Fruit fly (Drosophila melanogaster) whole organism, embryonic: ENCODE results near the gene CalpB.

ENCODE experiments used
- Atf3 ChIP-seq: fragments of 200-800 bp; sonication (Bioruptor generic); optimal IDR thresholded peaks from 3 replicates; lab custom pipeline; 2016; ENCODE audit warnings: missing biosample characterization, missing genetic modification characterization
- Bgb ChIP-seq: fragments of 200-800 bp; sonication (Bioruptor generic); IDR thresholded peaks from 2 replicates; pipeline ENCODE4 v1.3.6; 2022; ENCODE audit warnings: missing biosample characterization, missing genetic modification characterization; ENCODE audit not compliant: partially characterized antibody
- CG10209 ChIP-seq: fragments of 200-800 bp; sonication (Bioruptor generic); optimal IDR thresholded peaks from 3 replicates; lab custom pipeline; 2017; ENCODE audit warnings: missing biosample characterization, mild to moderate bottlenecking, missing genetic modification characterization, missing genetic modification reagents
- CG10979 ChIP-seq: fragments of 200-800 bp; sonication (Bioruptor generic); optimal IDR thresholded peaks from 2 replicates; lab custom pipeline; 2018; ENCODE audit warnings: missing biosample characterization, mild to moderate bottlenecking, missing genetic modification characterization, moderate library complexity
- CG11504 ChIP-seq: fragments of 200-800 bp; sonication (Bioruptor generic); optimal IDR thresholded peaks from 3 replicates; lab custom pipeline; 2019; ENCODE audit warnings: missing biosample characterization, mild to moderate bottlenecking, missing genetic modification characterization, moderate library complexity
- CG12659 ChIP-seq: fragments of 200-800 bp; sonication (Bioruptor generic); optimal IDR thresholded peaks from 3 replicates; lab custom pipeline; 2017; ENCODE audit warnings: mild to moderate bottlenecking, missing biosample characterization, missing genetic modification reagents, missing genetic modification characterization
- CG1647 ChIP-seq: fragments of 200-800 bp; sonication (Bioruptor generic); optimal IDR thresholded peaks from 3 replicates; lab custom pipeline; 2016; ENCODE audit warnings: missing biosample characterization, missing genetic modification characterization
- CG17385 ChIP-seq: fragments of 200-800 bp; sonication (Bioruptor generic); optimal IDR thresholded peaks from 3 replicates; lab custom pipeline; 2018; ENCODE audit warnings: missing biosample characterization, mild to moderate bottlenecking, missing genetic modification characterization
- CG17568 ChIP-seq: fragments of 200-800 bp; sonication (Bioruptor generic); optimal IDR thresholded peaks from 2 replicates; lab custom pipeline; 2018; ENCODE audit warnings: missing biosample characterization, mild to moderate bottlenecking, missing genetic modification characterization, moderate library complexity
- CG17829 ChIP-seq: fragments of 200-800 bp; optimal IDR thresholded peaks from 2 replicates; lab custom pipeline; 2019; ENCODE audit warnings: missing biosample characterization, mild to moderate bottlenecking, missing genetic modification characterization, moderate library complexity
- CG30020 ChIP-seq: fragments of 200-800 bp; optimal IDR thresholded peaks from 2 replicates; lab custom pipeline; 2019; ENCODE audit warnings: missing biosample characterization, mild to moderate bottlenecking, missing genetic modification characterization, moderate library complexity
- CG3065 ChIP-seq: fragments of 200-800 bp; sonication (Bioruptor generic); optimal IDR thresholded peaks from 2 replicates; lab custom pipeline; 2016; ENCODE audit warnings: missing biosample characterization, missing genetic modification characterization
- CG9727 ChIP-seq: fragments of 200-800 bp; sonication (Bioruptor generic); optimal IDR thresholded peaks from 3 replicates; lab custom pipeline; 2017; ENCODE audit warnings: missing biosample characterization, mild to moderate bottlenecking, missing genetic modification characterization
- D19B ChIP-seq: fragments of 200-800 bp; sonication (Bioruptor generic); optimal IDR thresholded peaks from 2 replicates; lab custom pipeline; 2017; ENCODE audit warnings: missing biosample characterization, mild to moderate bottlenecking, missing genetic modification characterization
- Doc2 ChIP-seq: fragments of 200-800 bp; sonication (Bioruptor generic); IDR thresholded peaks from 2 replicates; pipeline ENCODE4 v1.3.6; 2022; ENCODE audit warnings: missing biosample characterization, missing genetic modification characterization
- Gsc ChIP-seq: fragments of 200-800 bp; sonication (Bioruptor generic); IDR thresholded peaks from 2 replicates; pipeline ENCODE4 v1.3.6; 2022; ENCODE audit warnings: missing biosample characterization, missing genetic modification characterization
- Hr3 ChIP-seq: fragments of 200-800 bp; sonication (Bioruptor generic); optimal IDR thresholded peaks from 3 replicates; lab custom pipeline; 2016; ENCODE audit warnings: missing biosample characterization, missing genetic modification characterization
- MBD-R2 ChIP-seq: fragments of 200-800 bp; sonication (Bioruptor generic); IDR thresholded peaks from 2 replicates; pipeline ENCODE4 v1.3.6; 2022; ENCODE audit warnings: missing biosample characterization, missing genetic modification characterization
- Pdp1 ChIP-seq, 2 experiments: fragments of 200-800 bp; sonication (Bioruptor generic); optimal IDR thresholded peaks; 3 replicates each; lab custom pipeline; 2016; ENCODE audit warnings: missing biosample characterization in 2 of 2, missing genetic modification characterization in 2 of 2, mild to moderate bottlenecking in 1 of 2, moderate library complexity in 1 of 2
- Scr ChIP-seq: fragments of 200-800 bp; sonication (Bioruptor generic); IDR thresholded peaks from 2 replicates; pipeline ENCODE4 v1.3.6; 2022; ENCODE audit warnings: missing biosample characterization, missing genetic modification characterization; ENCODE audit not compliant: partially characterized antibody
- Ssrp ChIP-seq: fragments of 200-800 bp; sonication (Bioruptor generic); optimal IDR thresholded peaks from 2 replicates; lab custom pipeline; 2018; ENCODE audit warnings: missing biosample characterization, mild to moderate bottlenecking, missing genetic modification characterization, moderate library complexity
- Stat92E ChIP-seq, 3 experiments: fragments of >200 bp in 2 of 3; fragments of 200-800 bp in 1 of 3; sonication (Bioruptor generic) in 1 of 3; optimal IDR thresholded peaks; 2 replicates each; lab custom pipeline; 2017 to 2019; ENCODE audit warnings: missing biosample characterization in 3 of 3, missing genetic modification characterization in 3 of 3, mild to moderate bottlenecking in 1 of 3, moderate library complexity in 1 of 3
- ac ChIP-seq: fragments of 200-800 bp; sonication (Bioruptor generic); optimal IDR thresholded peaks from 3 replicates; lab custom pipeline; 2017; ENCODE audit warnings: missing biosample characterization, mild to moderate bottlenecking, missing genetic modification characterization
- croc ChIP-seq: fragments of 200-800 bp; sonication (Bioruptor generic); conservative IDR thresholded peaks from 3 replicates; pipeline ENCODE4 v1.3.6; 2022; ENCODE audit warnings: missing biosample characterization, missing genetic modification characterization
- dan ChIP-seq: fragments of 200-800 bp; sonication (Bioruptor generic); IDR thresholded peaks from 2 replicates; pipeline ENCODE4 v1.3.6; 2022; ENCODE audit warnings: missing biosample characterization, missing genetic modification characterization
- dpn ChIP-seq, 2 experiments: fragments of 200-800 bp; sonication (Bioruptor generic); optimal IDR thresholded peaks; 3 replicates each; lab custom pipeline; 2016; ENCODE audit warnings: missing biosample characterization in 2 of 2, missing genetic modification characterization in 2 of 2
- eve ChIP-seq, 2 experiments: fragments of >200 bp; optimal IDR thresholded peaks; 2 replicates each; lab custom pipeline; 2017; ENCODE audit warnings: missing biosample characterization in 2 of 2, missing genetic modification characterization in 2 of 2
- eyg ChIP-seq: fragments of 200-800 bp; sonication (Bioruptor generic); optimal IDR thresholded peaks from 3 replicates; lab custom pipeline; 2016; ENCODE audit warnings: missing biosample characterization, missing genetic modification characterization
- fd102C ChIP-seq: fragments of 200-800 bp; sonication (Bioruptor generic); optimal IDR thresholded peaks from 2 replicates; lab custom pipeline; 2018; ENCODE audit warnings: missing biosample characterization, mild to moderate bottlenecking, missing genetic modification characterization, moderate library complexity
- hb ChIP-seq: fragments of 200-800 bp; sonication (Bioruptor generic); IDR thresholded peaks from 3 replicates; pipeline ENCODE4 v1.3.6; 2022; ENCODE audit warnings: missing biosample characterization, missing genetic modification characterization; ENCODE audit not compliant: partially characterized antibody
- inv ChIP-seq: fragments of 200-800 bp; sonication (Bioruptor generic); IDR thresholded peaks from 2 replicates; pipeline ENCODE4 v1.3.6; 2022; ENCODE audit warnings: missing biosample characterization, missing genetic modification characterization; ENCODE audit not compliant: partially characterized antibody
- jing ChIP-seq: fragments of 200-800 bp; sonication (Bioruptor generic); optimal IDR thresholded peaks from 2 replicates; lab custom pipeline; 2018; ENCODE audit warnings: missing biosample characterization, mild to moderate bottlenecking, missing genetic modification characterization
- lola ChIP-seq, 3 experiments: fragments of >200 bp in 2 of 3; fragments of 200-800 bp in 1 of 3; sonication (Bioruptor generic) in 1 of 3; optimal IDR thresholded peaks; 2 replicates each; lab custom pipeline; 2017 to 2019; ENCODE audit warnings: missing biosample characterization in 3 of 3, missing genetic modification characterization in 3 of 3, mild to moderate bottlenecking in 1 of 3, moderate library complexity in 1 of 3
- mld ChIP-seq: fragments of 200-800 bp; sonication (Bioruptor generic); IDR thresholded peaks from 3 replicates; pipeline ENCODE4 v1.3.6; 2022; ENCODE audit warnings: missing biosample characterization, missing genetic modification characterization; ENCODE audit not compliant: partially characterized antibody
- oc ChIP-seq: fragments of 200-800 bp; sonication (Bioruptor generic); optimal IDR thresholded peaks from 2 replicates; lab custom pipeline; 2018; ENCODE audit warnings: missing biosample characterization, mild to moderate bottlenecking, missing genetic modification characterization, moderate library complexity
- pum ChIP-seq: fragments of 200-800 bp; sonication (Bioruptor generic); optimal IDR thresholded peaks from 2 replicates; lab custom pipeline; 2016; ENCODE audit warnings: missing biosample characterization, missing genetic modification characterization
- run ChIP-seq: fragments of 200-800 bp; sonication (Bioruptor generic); optimal IDR thresholded peaks from 3 replicates; lab custom pipeline; 2018; ENCODE audit warnings: missing biosample characterization, mild to moderate bottlenecking, missing genetic modification characterization
- sd ChIP-seq: fragments of 200-800 bp; sonication (Bioruptor generic); optimal IDR thresholded peaks from 3 replicates; lab custom pipeline; 2018; ENCODE audit warnings: missing biosample characterization, mild to moderate bottlenecking, missing genetic modification characterization, moderate library complexity
- sens-2 ChIP-seq: fragments of 200-800 bp; sonication (Bioruptor generic); IDR thresholded peaks from 2 replicates; pipeline ENCODE4 v1.3.6; 2022; ENCODE audit warnings: missing biosample characterization, missing genetic modification characterization
- sim ChIP-seq: fragments of 200-800 bp; sonication (Bioruptor generic); IDR thresholded peaks from 2 replicates; pipeline ENCODE4 v1.3.6; 2022; ENCODE audit warnings: missing biosample characterization, missing genetic modification characterization
- tll ChIP-seq, 2 experiments: fragments of 200-800 bp in 1 of 2; fragments of >200 bp in 1 of 2; sonication (Bioruptor generic) in 1 of 2; optimal IDR thresholded peaks; 2 replicates each; lab custom pipeline; 2017 to 2019; ENCODE audit warnings: missing biosample characterization in 2 of 2, missing genetic modification characterization in 2 of 2, mild to moderate bottlenecking in 1 of 2, moderate library complexity in 1 of 2

CalpB gene

dm6 chr3L:9864275-9865052 is 24.1 kb upstream of the CalpB start, which contains the start of the genes iPLA2-VIA and Ciz1 (continued):
- TF ChIP-seq pum (GFP tag; lab: Kevin White, UChicago): peak; percentile 45
- no peak for TF ChIP-seq CG10209 (GFP tag; lab: Kevin White, UChicago)
- peak; percentile 59 for TF ChIP-seq CG30020 (tag; lab: Kevin White, UChicago)
- no peak for TF ChIP-seq croc (GFP tag; lab: Robert Waterston, UW)
- peak; percentile 23 to 34 for TF ChIP-seq tll (GFP tag; optimal IDR thresholded peaks at IDR 0.05; lab: Kevin White, UChicago)
- no peak for TF ChIP-seq oc
- TF ChIP-seq Ssrp (tag; lab: Kevin White, UChicago): no peak
- peak in 1 of 3 experiments; percentile 12 for TF ChIP-seq lola (GFP tag; optimal IDR thresholded peaks at IDR 0.05; lab: Kevin White, UChicago)
- TF ChIP-seq MBD-R2 (GFP tag; lab: Robert Waterston, UW): peak; percentile 53
- TF ChIP-seq run: no peak
- peak; percentile 72 for TF ChIP-seq inv (GFP tag; lab: Robert Waterston, UW)
- no peak for TF ChIP-seq jing (GFP tag; lab: Kevin White, UChicago)
- peak; percentile 71 for TF ChIP-seq hb (GFP tag; lab: Robert Waterston, UW)
- no peak for TF ChIP-seq sens-2 (GFP tag; lab: Robert Waterston, UW)
- TF ChIP-seq CG1647 (GFP tag; lab: Kevin White, UChicago): peak; percentile 16
- TF ChIP-seq Gsc: no peak
- no peak for TF ChIP-seq CG3065
- TF ChIP-seq Hr3 (GFP tag; lab: Kevin White, UChicago): peak; percentile 14
- TF ChIP-seq ac (GFP tag; lab: Kevin White, UChicago): no peak
- TF ChIP-seq fd102C (GFP tag; lab: Kevin White, UChicago): no peak
- TF ChIP-seq eve (GFP tag; optimal IDR thresholded peaks at IDR 0.05; lab: Kevin White, UChicago): no peak
- peak; percentile 6 to 27 for TF ChIP-seq dpn (GFP tag; optimal IDR thresholded peaks at IDR 0.05; lab: Kevin White, UChicago)
- peak; percentile 78 for TF ChIP-seq Bgb (GFP tag; lab: Robert Waterston, UW)
- no peak for TF ChIP-seq CG17385
- peak; percentile 89 for TF ChIP-seq Scr (GFP tag; lab: Robert Waterston, UW)
- peak; percentile 14 for TF ChIP-seq CG10979
- TF ChIP-seq mld (GFP tag; lab: Robert Waterston, UW): peak; percentile 32; the same call in 1 of the 3 replicates
- TF ChIP-seq sim (GFP tag; lab: Robert Waterston, UW): no peak
- no peak for TF ChIP-seq dan (GFP tag; lab: Robert Waterston, UW)
- TF ChIP-seq CG12659: peak; percentile 84
- TF ChIP-seq eyg (GFP tag; lab: Kevin White, UChicago): no peak
- no peak for TF ChIP-seq sd (tag; lab: Kevin White, UChicago)
- no peak for TF ChIP-seq D19B (GFP tag; lab: Kevin White, UChicago)
- peak; percentile 23 for TF ChIP-seq CG9727 (GFP tag; lab: Kevin White, UChicago)
- TF ChIP-seq Atf3: no peak
- TF ChIP-seq Stat92E (GFP tag; optimal IDR thresholded peaks at IDR 0.05; lab: Kevin White, UChicago): no peak
- TF ChIP-seq Doc2: no peak
- TF ChIP-seq CG17829 (tag; lab: Kevin White, UChicago): peak; percentile 52
- no peak for TF ChIP-seq CG17568 (GFP tag; lab: Kevin White, UChicago)
- TF ChIP-seq Pdp1 (GFP tag; optimal IDR thresholded peaks at IDR 0.05; lab: Kevin White, UChicago): peak in 1 of 2 experiments; percentile 39
- TF ChIP-seq CG11504 (tag; lab: Kevin White, UChicago): no peak
- TF ChIP-seq, all 482 proteins: peak for 112
